Fruit fly (Drosophila melanogaster): ENCODE results near the gene CG33203.
A peak's percentile ranks its signal among the peaks of the same experiment; 100 is the strongest.

CG33203 gene

dm6 chr3R:28887559-28888432 is at the start of gene CG33203, which contains the start of gene Doa:
Gene CG33203 (minus strand): TSS chr3R:28887709.
Gene Doa (plus strand): TSS chr3R:28888073.
- TF ChIP-seq pan (optimal IDR thresholded peaks at IDR 0.05) (no peak), EcR (GFP tag; optimal IDR thresholded peaks at IDR 0.05) (no peak), usp (GFP tag; optimal IDR thresholded peaks at IDR 0.05) (no peak), Dll (optimal IDR thresholded peaks at IDR 0.05) (no peak), CG8478 (optimal IDR thresholded peaks at IDR 0.05) (no peak), psq (optimal IDR thresholded peaks at IDR 0.05) (no peak)

dm6 chr3R:28922744-28923143 is 35.2 kb upstream of the CG33203 start, which contains the start of gene CG11828:
Gene CG11828 (plus strand): TSS chr3R:28923044.
- TF ChIP-seq Dll (optimal IDR thresholded peaks at IDR 0.05): no peak
- no peak for TF ChIP-seq usp (GFP tag; optimal IDR thresholded peaks at IDR 0.05)
- no peak for TF ChIP-seq psq (optimal IDR thresholded peaks at IDR 0.05)
- no peak for TF ChIP-seq CG8478 (optimal IDR thresholded peaks at IDR 0.05)
- no peak for TF ChIP-seq EcR (GFP tag; optimal IDR thresholded peaks at IDR 0.05)
- TF ChIP-seq pan (optimal IDR thresholded peaks at IDR 0.05): no peak

dm6 chr3R:28913890-28914750 is 26.6 kb upstream of the CG33203 start:
- no peak for TF ChIP-seq EcR (GFP tag; optimal IDR thresholded peaks at IDR 0.05)

- no peak for TF ChIP-seq psq (optimal IDR thresholded peaks at IDR 0.05)
- TF ChIP-seq usp (GFP tag; optimal IDR thresholded peaks at IDR 0.05): no peak
- TF ChIP-seq CG8478 (optimal IDR thresholded peaks at IDR 0.05): no peak
- TF ChIP-seq pan (optimal IDR thresholded peaks at IDR 0.05): no peak
- TF ChIP-seq Dll (optimal IDR thresholded peaks at IDR 0.05): no peak
- no peak for TF ChIP-seq EcR (GFP tag; optimal IDR thresholded peaks at IDR 0.05)
These were observed 25.5 kb upstream of the CG33203 start for dm6 chr3R:28913039-28913438.

- TF ChIP-seq CG8478 (optimal IDR thresholded peaks at IDR 0.05): no peak
- TF ChIP-seq pan (optimal IDR thresholded peaks at IDR 0.05): no peak
- TF ChIP-seq usp (GFP tag; optimal IDR thresholded peaks at IDR 0.05): no peak
- TF ChIP-seq Dll (optimal IDR thresholded peaks at IDR 0.05): no peak
- TF ChIP-seq EcR (GFP tag; optimal IDR thresholded peaks at IDR 0.05): no peak
- TF ChIP-seq psq (optimal IDR thresholded peaks at IDR 0.05): no peak
These were observed 24.2 kb upstream of the CG33203 start for dm6 chr3R:28911758-28912157.

dm6 chr3R:28904816-28905435 is 17.4 kb upstream of the CG33203 start:
- TF ChIP-seq Dll (optimal IDR thresholded peaks at IDR 0.05): no peak
- no peak for TF ChIP-seq CG8478 (optimal IDR thresholded peaks at IDR 0.05)
- TF ChIP-seq usp (GFP tag; optimal IDR thresholded peaks at IDR 0.05): no peak
- TF ChIP-seq EcR (GFP tag; optimal IDR thresholded peaks at IDR 0.05): no peak
- TF ChIP-seq psq (optimal IDR thresholded peaks at IDR 0.05): no peak
- TF ChIP-seq pan (optimal IDR thresholded peaks at IDR 0.05): no peak

- TF ChIP-seq EcR (GFP tag; optimal IDR thresholded peaks at IDR 0.05): no peak
- TF ChIP-seq usp (GFP tag; optimal IDR thresholded peaks at IDR 0.05): no peak
- no peak for TF ChIP-seq pan (optimal IDR thresholded peaks at IDR 0.05)
- TF ChIP-seq Dll (optimal IDR thresholded peaks at IDR 0.05): no peak
- no peak for TF ChIP-seq psq (optimal IDR thresholded peaks at IDR 0.05)
- no peak for TF ChIP-seq CG8478 (optimal IDR thresholded peaks at IDR 0.05)
These were observed 16.7 kb upstream of the CG33203 start for dm6 chr3R:28904174-28904573.

- TF ChIP-seq usp (GFP tag; optimal IDR thresholded peaks at IDR 0.05) (no peak), CG8478 (optimal IDR thresholded peaks at IDR 0.05) (no peak), pan (optimal IDR thresholded peaks at IDR 0.05) (no peak), psq (optimal IDR thresholded peaks at IDR 0.05) (no peak), Dll (optimal IDR thresholded peaks at IDR 0.05) (no peak), EcR (GFP tag; optimal IDR thresholded peaks at IDR 0.05) (no peak)
These were observed 15.9 kb upstream of the CG33203 start for dm6 chr3R:28903392-28903791.

- TF ChIP-seq CG8478 (optimal IDR thresholded peaks at IDR 0.05) (no peak), pan (optimal IDR thresholded peaks at IDR 0.05) (no peak), psq (optimal IDR thresholded peaks at IDR 0.05) (no peak)
These were observed 14.1 kb upstream of the CG33203 start for dm6 chr3R:28901468-28902163.

dm6 chr3R:28898921-28899545 is 11.5 kb upstream of the CG33203 start:
- TF ChIP-seq pan (optimal IDR thresholded peaks at IDR 0.05) (peak; percentile 20), Dll (optimal IDR thresholded peaks at IDR 0.05) (no peak)

dm6 chr3R:28897891-28898290 is 10.4 kb upstream of the CG33203 start:
- TF ChIP-seq pan (optimal IDR thresholded peaks at IDR 0.05) (no peak), psq (optimal IDR thresholded peaks at IDR 0.05) (no peak), usp (GFP tag; optimal IDR thresholded peaks at IDR 0.05) (no peak), CG8478 (optimal IDR thresholded peaks at IDR 0.05) (no peak), EcR (GFP tag; optimal IDR thresholded peaks at IDR 0.05) (no peak), Dll (optimal IDR thresholded peaks at IDR 0.05) (no peak)
